Fruit fly (Drosophila melanogaster) whole organism, embryonic: Measurements from ENCODE around the gene CG4382.

ENCODE experiments used
- Bdp1 ChIP-seq: fragments of 200-800 bp; sonication (Bioruptor generic); optimal IDR thresholded peaks from 3 replicates; lab custom pipeline; 2016; ENCODE audit warnings: missing biosample characterization, missing genetic modification characterization
- Bgb ChIP-seq: fragments of 200-800 bp; sonication (Bioruptor generic); IDR thresholded peaks from 2 replicates; pipeline ENCODE4 v1.3.6; 2022; ENCODE audit warnings: missing biosample characterization, missing genetic modification characterization; ENCODE audit not compliant: partially characterized antibody
- CG10147 ChIP-seq: fragments of 200-800 bp; sonication (Bioruptor generic); optimal IDR thresholded peaks from 2 replicates; lab custom pipeline; 2019; ENCODE audit warnings: missing biosample characterization, mild to moderate bottlenecking, missing genetic modification characterization, moderate library complexity
- CG11093 ChIP-seq: fragments of 200-800 bp; sonication (Bioruptor generic); IDR thresholded peaks from 3 replicates; pipeline ENCODE4 v1.3.6; 2022; ENCODE audit warnings: missing biosample characterization, missing genetic modification characterization
- CG11723 ChIP-seq: fragments of 200-800 bp; sonication (Bioruptor generic); optimal IDR thresholded peaks from 2 replicates; lab custom pipeline; 2017; ENCODE audit warnings: missing biosample characterization, mild to moderate bottlenecking, missing genetic modification characterization
- CG12219 ChIP-seq: fragments of 200-800 bp; sonication (Bioruptor generic); optimal IDR thresholded peaks from 3 replicates; lab custom pipeline; 2018; ENCODE audit warnings: missing biosample characterization, mild to moderate bottlenecking, missing genetic modification characterization
- CG13287 ChIP-seq: fragments of 200-800 bp; sonication (Bioruptor generic); IDR thresholded peaks from 2 replicates; pipeline ENCODE4 v1.3.6; 2022; ENCODE audit warnings: missing biosample characterization, missing genetic modification characterization; ENCODE audit not compliant: partially characterized antibody
- CG13296 ChIP-seq: fragments of 200-800 bp; sonication (Bioruptor generic); optimal IDR thresholded peaks from 3 replicates; lab custom pipeline; 2018; ENCODE audit warnings: missing biosample characterization, mild to moderate bottlenecking, missing genetic modification characterization
- CG15269 ChIP-seq: fragments of 200-800 bp; sonication (Bioruptor generic); optimal IDR thresholded peaks from 2 replicates; lab custom pipeline; 2018; ENCODE audit warnings: missing biosample characterization, mild to moderate bottlenecking, missing genetic modification characterization, moderate library complexity
- CG17186 ChIP-seq: fragments of 200-800 bp; sonication (Bioruptor generic); optimal IDR thresholded peaks from 3 replicates; lab custom pipeline; 2017; ENCODE audit warnings: missing biosample characterization, missing genetic modification reagents, missing genetic modification characterization
- CG17385 ChIP-seq: fragments of 200-800 bp; sonication (Bioruptor generic); optimal IDR thresholded peaks from 3 replicates; lab custom pipeline; 2018; ENCODE audit warnings: missing biosample characterization, mild to moderate bottlenecking, missing genetic modification characterization
- CG2875 ChIP-seq: fragments of 200-800 bp; sonication (Bioruptor generic); optimal IDR thresholded peaks from 2 replicates; lab custom pipeline; 2017; ENCODE audit warnings: missing biosample characterization, mild to moderate bottlenecking, missing genetic modification characterization, missing genetic modification reagents
- CG30431 ChIP-seq: fragments of 200-800 bp; sonication (Bioruptor generic); optimal IDR thresholded peaks from 2 replicates; lab custom pipeline; 2017; ENCODE audit warnings: missing biosample characterization, missing genetic modification characterization
- CG31441 ChIP-seq: fragments of 200-800 bp; sonication (Bioruptor generic); IDR thresholded peaks from 2 replicates; pipeline ENCODE4 v1.3.6; 2022; ENCODE audit warnings: missing biosample characterization, missing genetic modification characterization
- CG3838 ChIP-seq: fragments of 200-800 bp; sonication (Bioruptor generic); optimal IDR thresholded peaks from 3 replicates; lab custom pipeline; 2016; ENCODE audit warnings: missing biosample characterization, missing genetic modification characterization
- CG3995 ChIP-seq: fragments of 200-800 bp; sonication (Bioruptor generic); optimal IDR thresholded peaks from 3 replicates; lab custom pipeline; 2016; ENCODE audit warnings: missing biosample characterization, missing genetic modification characterization
- CG6791 ChIP-seq: fragments of 200-800 bp; sonication (Bioruptor generic); IDR thresholded peaks from 3 replicates; pipeline ENCODE4 v1.3.6; 2022; ENCODE audit warnings: missing biosample characterization, missing genetic modification characterization; ENCODE audit not compliant: partially characterized antibody
- CG8290 ChIP-seq, 3 experiments: fragments of 200-800 bp; sonication (Bioruptor generic); optimal IDR thresholded peaks; 2 replicates each; lab custom pipeline; 2016 to 2019; ENCODE audit warnings: missing biosample characterization in 3 of 3, missing genetic modification characterization in 3 of 3, mild to moderate bottlenecking in 2 of 3, moderate library complexity in 1 of 3
- CG8359 ChIP-seq: fragments of 200-800 bp; sonication (Bioruptor generic); optimal IDR thresholded peaks from 2 replicates; lab custom pipeline; 2017; ENCODE audit warnings: missing biosample characterization, mild to moderate bottlenecking, missing genetic modification characterization, borderline replicate concordance
- CG8924 ChIP-seq: fragments of 200-800 bp; optimal IDR thresholded peaks from 3 replicates; lab custom pipeline; 2019; ENCODE audit warnings: missing biosample characterization, mild to moderate bottlenecking, missing genetic modification characterization, moderate library complexity
- CHES-1-like ChIP-seq: fragments of 200-800 bp; sonication (Bioruptor generic); optimal IDR thresholded peaks from 2 replicates; lab custom pipeline; 2016; ENCODE audit warnings: missing biosample characterization, missing genetic modification characterization
- E2f2 ChIP-seq: fragments of 200-800 bp; sonication (Bioruptor generic); IDR thresholded peaks from 2 replicates; pipeline ENCODE4 v1.3.6; 2022; ENCODE audit warnings: missing biosample characterization, missing genetic modification characterization
- Fer1 ChIP-seq: fragments of 200-800 bp; sonication (Bioruptor generic); optimal IDR thresholded peaks from 2 replicates; lab custom pipeline; 2017; ENCODE audit warnings: missing biosample characterization, mild to moderate bottlenecking, missing genetic modification characterization
- HHEX ChIP-seq: fragments of 200-800 bp; sonication (Bioruptor generic); optimal IDR thresholded peaks from 3 replicates; lab custom pipeline; 2017; ENCODE audit warnings: missing biosample characterization, mild to moderate bottlenecking, missing genetic modification characterization, missing genetic modification reagents
- Hsf ChIP-seq: fragments of 200-800 bp; sonication (Bioruptor generic); optimal IDR thresholded peaks from 3 replicates; lab custom pipeline; 2016; ENCODE audit warnings: missing biosample characterization, missing genetic modification characterization
- Jarid2 ChIP-seq: fragments of 200-800 bp; sonication (Bioruptor generic); optimal IDR thresholded peaks from 3 replicates; lab custom pipeline; 2017; ENCODE audit warnings: mild to moderate bottlenecking, missing biosample characterization, missing genetic modification reagents, missing genetic modification characterization
- MBD-R2 ChIP-seq: fragments of 200-800 bp; sonication (Bioruptor generic); IDR thresholded peaks from 2 replicates; pipeline ENCODE4 v1.3.6; 2022; ENCODE audit warnings: missing biosample characterization, missing genetic modification characterization
- Meics ChIP-seq: fragments of 200-800 bp; sonication (Bioruptor generic); optimal IDR thresholded peaks from 2 replicates; lab custom pipeline; 2017; ENCODE audit warnings: missing biosample characterization, mild to moderate bottlenecking, missing genetic modification characterization
- Sox102F ChIP-seq: fragments of 200-800 bp; sonication (Bioruptor generic); optimal IDR thresholded peaks from 2 replicates; lab custom pipeline; 2018; ENCODE audit warnings: missing biosample characterization, mild to moderate bottlenecking, missing genetic modification characterization, moderate library complexity
- Ssrp ChIP-seq: fragments of 200-800 bp; sonication (Bioruptor generic); optimal IDR thresholded peaks from 2 replicates; lab custom pipeline; 2018; ENCODE audit warnings: missing biosample characterization, mild to moderate bottlenecking, missing genetic modification characterization, moderate library complexity
- bcd ChIP-seq: fragments of 200-800 bp; sonication (Bioruptor generic); optimal IDR thresholded peaks from 2 replicates; lab custom pipeline; 2017; ENCODE audit warnings: missing biosample characterization, mild to moderate bottlenecking, missing genetic modification characterization
- chm ChIP-seq: fragments of 200-800 bp; sonication (Bioruptor generic); IDR thresholded peaks from 2 replicates; pipeline ENCODE4 v1.3.6; 2022; ENCODE audit warnings: missing biosample characterization, missing genetic modification characterization
- danr ChIP-seq: fragments of 200-800 bp; sonication (Bioruptor generic); IDR thresholded peaks from 2 replicates; pipeline ENCODE4 v1.3.6; 2022; ENCODE audit warnings: missing biosample characterization, missing genetic modification characterization
- grau ChIP-seq: fragments of 200-800 bp; optimal IDR thresholded peaks from 3 replicates; lab custom pipeline; 2019; ENCODE audit warnings: missing biosample characterization, mild to moderate bottlenecking, missing genetic modification characterization, moderate library complexity
- gro ChIP-seq: fragments of 200-800 bp; sonication (Bioruptor generic); optimal IDR thresholded peaks from 2 replicates; lab custom pipeline; 2016; ENCODE audit warnings: missing biosample characterization, missing genetic modification characterization
- gsb ChIP-seq: fragments of 200-800 bp; sonication (Bioruptor generic); IDR thresholded peaks from 2 replicates; pipeline ENCODE4 v1.3.6; 2022; ENCODE audit warnings: missing biosample characterization, missing genetic modification characterization
- her ChIP-seq: fragments of 200-800 bp; sonication (Bioruptor generic); optimal IDR thresholded peaks from 2 replicates; lab custom pipeline; 2016; ENCODE audit warnings: missing biosample characterization, missing genetic modification characterization
- hth ChIP-seq: fragments of >200 bp; optimal IDR thresholded peaks from 2 replicates; lab custom pipeline; 2017; ENCODE audit warnings: inconsistent platforms
- lbe ChIP-seq: fragments of 200-800 bp; sonication (Bioruptor generic); optimal IDR thresholded peaks from 2 replicates; lab custom pipeline; 2016; ENCODE audit warnings: missing biosample characterization, mild to moderate bottlenecking, missing genetic modification characterization
- lmd ChIP-seq: fragments of 200-800 bp; sonication (Bioruptor generic); IDR thresholded peaks from 2 replicates; pipeline ENCODE4 v1.3.6; 2022; ENCODE audit warnings: missing biosample characterization, missing genetic modification characterization
- nerfin-1 ChIP-seq: fragments of 200-800 bp; sonication (Bioruptor generic); optimal IDR thresholded peaks from 3 replicates; lab custom pipeline; 2019; ENCODE audit warnings: missing biosample characterization, mild to moderate bottlenecking, missing genetic modification characterization, moderate library complexity
- ranshi ChIP-seq: fragments of 200-800 bp; sonication (Bioruptor generic); IDR thresholded peaks from 2 replicates; pipeline ENCODE4 v1.3.6; 2022; ENCODE audit warnings: missing biosample characterization, missing genetic modification characterization
- sima ChIP-seq: fragments of 200-800 bp; sonication (Bioruptor generic); optimal IDR thresholded peaks from 2 replicates; lab custom pipeline; 2016; ENCODE audit warnings: missing biosample characterization, missing genetic modification characterization
- sob ChIP-seq: fragments of 200-800 bp; sonication (Bioruptor generic); IDR thresholded peaks from 2 replicates; pipeline ENCODE4 v1.3.6; 2022; ENCODE audit warnings: missing biosample characterization, missing genetic modification characterization
- tin ChIP-seq: fragments of 200-800 bp; sonication (Bioruptor generic); optimal IDR thresholded peaks from 3 replicates; lab custom pipeline; 2016; ENCODE audit warnings: missing biosample characterization, missing genetic modification characterization
- toy ChIP-seq: fragments of 200-800 bp; sonication (Bioruptor generic); IDR thresholded peaks from 2 replicates; pipeline ENCODE4 v1.3.6; 2022; ENCODE audit warnings: missing biosample characterization, missing genetic modification characterization
- vvl ChIP-seq: fragments of 200-800 bp; sonication (Bioruptor generic); IDR thresholded peaks from 2 replicates; pipeline ENCODE4 v1.3.6; 2022; ENCODE audit warnings: missing biosample characterization, missing genetic modification characterization
- wdn ChIP-seq: fragments of 200-800 bp; sonication (Bioruptor generic); IDR thresholded peaks from 2 replicates; pipeline ENCODE4 v1.3.6; 2022; ENCODE audit warnings: missing biosample characterization, missing genetic modification characterization
- zen2 ChIP-seq: fragments of 200-800 bp; sonication (Bioruptor generic); IDR thresholded peaks from 3 replicates; pipeline ENCODE4 v1.3.6; 2022; ENCODE audit warnings: missing biosample characterization, missing genetic modification characterization; ENCODE audit not compliant: partially characterized antibody

CG4382 gene

dm6 chr2L:9613006-9613690 lies 12.5 kb upstream of the CG4382 start, which contains the start of gene Trx2:
Gene Trx2, plus strand, starts transcription at chr2L:9613166.
- no peak for TF ChIP-seq tin (GFP tag; lab: Kevin White, UChicago)
- peak; percentile 56; the same call in 1 of the 3 replicates for TF ChIP-seq CG6791 (GFP tag; lab: Robert Waterston, UW)
- TF ChIP-seq danr (GFP tag; lab: Robert Waterston, UW) = no peak
- TF ChIP-seq CG11723 (GFP tag; lab: Kevin White, UChicago) = no peak
- peak; percentile 56 for TF ChIP-seq gro (GFP tag; lab: Kevin White, UChicago)
- no peak for TF ChIP-seq bcd (GFP tag; lab: Kevin White, UChicago)
- TF ChIP-seq E2f2 = peak; percentile 75; the same call in 1 of the 2 replicates
- TF ChIP-seq lbe (GFP tag; lab: Kevin White, UChicago) = no peak
- TF ChIP-seq hth (lab: Kevin White, UChicago) = no peak
- TF ChIP-seq CG3995 (GFP tag; lab: Kevin White, UChicago) = no peak
- TF ChIP-seq CG8924 (tag; lab: Kevin White, UChicago) = no peak
- no peak for TF ChIP-seq Hsf (GFP tag; lab: Kevin White, UChicago)
- TF ChIP-seq CG8290 (GFP tag; optimal IDR thresholded peaks at IDR 0.05; lab: Kevin White, UChicago) = no peak
- no peak for TF ChIP-seq CG8290 (tag; optimal IDR thresholded peaks at IDR 0.05; lab: Kevin White, UChicago)
- TF ChIP-seq grau = peak; percentile 3
- TF ChIP-seq CG15269 (tag; lab: Kevin White, UChicago) = peak; percentile 40
- TF ChIP-seq CG13296 (GFP tag; lab: Kevin White, UChicago) = peak; percentile 26
- TF ChIP-seq lmd = no peak
- peak; percentile 30 for TF ChIP-seq Meics (GFP tag; lab: Kevin White, UChicago)
- no peak for TF ChIP-seq CG13287 (GFP tag; lab: Robert Waterston, UW)
- TF ChIP-seq Sox102F (GFP tag; lab: Kevin White, UChicago) = no peak
- no peak; the same call in 1 of the 2 replicates for TF ChIP-seq ranshi (GFP tag; lab: Robert Waterston, UW)
- no peak for TF ChIP-seq Bdp1
- TF ChIP-seq MBD-R2 (GFP tag; lab: Robert Waterston, UW) = 0 out of 2 replicates have a peak, but pooled peaks have one; percentile 30
- no peak for TF ChIP-seq nerfin-1 (tag; lab: Kevin White, UChicago)
- TF ChIP-seq Ssrp (tag; lab: Kevin White, UChicago) = no peak
- no peak for TF ChIP-seq CG10147 (GFP tag; lab: Kevin White, UChicago)
- TF ChIP-seq sob = peak; percentile 50; the same call in 1 of the 2 replicates
- TF ChIP-seq Bgb (GFP tag; lab: Robert Waterston, UW) = peak; percentile 57; the same call in 1 of the 2 replicates
- TF ChIP-seq toy (GFP tag; lab: Robert Waterston, UW) = no peak
- no peak for TF ChIP-seq sima (GFP tag; lab: Kevin White, UChicago)
- TF ChIP-seq CG11093 (GFP tag; lab: Robert Waterston, UW) = no peak
- no peak for TF ChIP-seq CG31441
- peak; percentile 43 for TF ChIP-seq CHES-1-like (GFP tag; lab: Kevin White, UChicago)
- TF ChIP-seq zen2 (GFP tag; lab: Robert Waterston, UW) = no peak
- TF ChIP-seq CG17385 = peak; percentile 38
- peak; percentile 84 for TF ChIP-seq Jarid2 (GFP tag; lab: Kevin White, UChicago)
- TF ChIP-seq chm = peak; percentile 71
- TF ChIP-seq gsb (GFP tag; lab: Robert Waterston, UW) = no peak
- TF ChIP-seq CG3838 (GFP tag; lab: Kevin White, UChicago) = no peak
- no peak for TF ChIP-seq CG8359 (GFP tag; lab: Kevin White, UChicago)
- peak; percentile 35 for TF ChIP-seq HHEX (GFP tag; lab: Kevin White, UChicago)
- no peak for TF ChIP-seq CG2875 (GFP tag; lab: Kevin White, UChicago)
- no peak for TF ChIP-seq CG30431 (GFP tag; lab: Kevin White, UChicago)
- no peak for TF ChIP-seq wdn (GFP tag; lab: Robert Waterston, UW)
- peak; percentile 3 for TF ChIP-seq CG12219 (GFP tag; lab: Kevin White, UChicago)
- peak; percentile 65; the same call in 1 of the 2 replicates for TF ChIP-seq vvl
- peak; percentile 13 for TF ChIP-seq her
- TF ChIP-seq CG17186 = no peak
- TF ChIP-seq Fer1 = peak; percentile 46
